Worm (Caenorhabditis elegans): Measurements from ENCODE around the gene egrh-1.

- no peak for TF ChIP-seq lin-38 (GFP tag; IDR thresholded peaks at IDR 0.05)
- no peak for TF ChIP-seq R02D3.7 (tag; optimal IDR thresholded peaks at IDR 0.05)
- TF ChIP-seq mep-1 (tag; optimal IDR thresholded peaks at IDR 0.05): no peak
- no peak for TF ChIP-seq ceh-20 (GFP tag; IDR thresholded peaks at IDR 0.05)
- no peak for TF ChIP-seq hlh-30 (tag; optimal IDR thresholded peaks at IDR 0.05; ENCODE audit: insufficient read depth)
- TF ChIP-seq zag-1 (tag; optimal IDR thresholded peaks at IDR 0.05): no peak
- no peak for TF ChIP-seq ama-1 (optimal IDR thresholded peaks at IDR 0.05)
- no peak for TF ChIP-seq rbr-2 (tag; optimal IDR thresholded peaks at IDR 0.05)
- TF ChIP-seq mdl-1 (tag; optimal IDR thresholded peaks at IDR 0.05): no peak
- no peak for TF ChIP-seq nhr-77 (tag; optimal IDR thresholded peaks at IDR 0.05)
- no peak for TF ChIP-seq hmg-1.1 (GFP tag; IDR thresholded peaks at IDR 0.05)
- no peak for TF ChIP-seq pqm-1 (tag; optimal IDR thresholded peaks at IDR 0.05)
- no peak for TF ChIP-seq F10B5.3 (tag; optimal IDR thresholded peaks at IDR 0.05)
- no peak for TF ChIP-seq skn-1 (tag; optimal IDR thresholded peaks at IDR 0.05)
Observed at ce11 chrX:14797405-14797804, 48.3 kb upstream of the egrh-1 start.
